Fruit fly (Drosophila melanogaster) whole organism, wandering third instar larva: ENCODE results near the gene mamo.

Experiments used
- Jra ChIP-seq: sonication (Bioruptor generic); optimal IDR thresholded peaks from 2 replicates; lab custom pipeline; 2016; ENCODE audit warnings: missing biosample characterization, missing genetic modification characterization
- OdsH ChIP-seq: fragments of 200-800 bp; sonication (Bioruptor generic); optimal IDR thresholded peaks from 2 replicates; lab custom pipeline; 2016; ENCODE audit warnings: missing biosample characterization, mild to moderate bottlenecking, missing genetic modification characterization
- dsf ChIP-seq: sonication (Bioruptor generic); optimal IDR thresholded peaks from 2 replicates; lab custom pipeline; 2016; ENCODE audit warnings: missing biosample characterization, missing genetic modification characterization, borderline replicate concordance
- lola ChIP-seq: fragments of >200 bp; optimal IDR thresholded peaks from 2 replicates; lab custom pipeline; 2017; ENCODE audit warnings: missing biosample characterization, missing genetic modification characterization
- psq ChIP-seq: fragments of 200-800 bp; sonication (Bioruptor generic); optimal IDR thresholded peaks from 3 replicates; lab custom pipeline; 2017; ENCODE audit warnings: missing biosample characterization, mild to moderate bottlenecking, missing genetic modification characterization, moderate library complexity
- usp ChIP-seq: fragments of >200 bp; optimal IDR thresholded peaks from 2 replicates; lab custom pipeline; 2017; ENCODE audit warnings: missing biosample characterization, missing genetic modification characterization

dm6 chrX:13815526-13816173, 174.7 kb downstream of the mamo start:
- TF ChIP-seq Jra (peak; percentile 7), OdsH (GFP tag; lab: Kevin White, UChicago) (peak; percentile 59), psq (GFP tag; lab: Kevin White, UChicago) (peak; percentile 54), lola (GFP tag; lab: Kevin White, UChicago) (no peak), dsf (GFP tag; lab: Kevin White, UChicago) (no peak), usp (GFP tag; lab: Kevin White, UChicago) (no peak)
